Fruit fly (Drosophila melanogaster): ENCODE measurements around the gene ver.

Gene ver

DNA sequence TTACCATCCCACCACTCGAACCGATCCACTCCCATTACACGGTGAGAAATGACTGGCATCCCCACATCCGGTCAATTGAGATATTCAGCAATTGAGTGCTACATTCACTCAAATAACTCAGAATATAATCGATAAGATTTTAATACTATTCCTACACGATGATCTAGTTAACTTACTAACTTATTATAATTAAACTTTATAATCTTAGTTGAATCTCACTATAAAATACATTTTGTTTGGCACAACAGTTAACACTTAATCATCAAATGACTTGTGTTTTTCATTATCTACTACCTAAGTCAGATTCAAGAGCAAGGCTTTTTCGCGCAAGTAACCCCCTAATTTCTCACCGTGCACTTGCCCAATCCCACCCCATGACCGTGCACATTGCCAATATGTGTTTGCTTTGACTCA, 28.5 kb upstream of the ver start (continued):
- TF ChIP-seq fd59A (GFP tag; optimal IDR thresholded peaks at IDR 0.05) (peak; percentile 87), CG8632 (GFP tag; optimal IDR thresholded peaks at IDR 0.05) (peak; percentile 81), Ets21C (GFP tag; optimal IDR thresholded peaks at IDR 0.05) (peak; percentile 83), CG3919 (GFP tag; optimal IDR thresholded peaks at IDR 0.05) (peak; percentile 89), net (GFP tag; optimal IDR thresholded peaks at IDR 0.05) (peak; percentile 89), achi (GFP tag; optimal IDR thresholded peaks at IDR 0.05) (peak; percentile 88), fd85E (GFP tag; optimal IDR thresholded peaks at IDR 0.05) (peak; percentile 33), Eip78C (GFP tag) (peak; percentile 98), Smox (GFP tag; optimal IDR thresholded peaks at IDR 0.05) (peak; percentile 92), CG10669 (GFP tag; optimal IDR thresholded peaks at IDR 0.05) (peak; percentile 81), pdm3 (GFP tag; optimal IDR thresholded peaks at IDR 0.05) (peak; percentile 83), Sox15 (GFP tag; optimal IDR thresholded peaks at IDR 0.05) (peak; percentile 78), salr (GFP tag; optimal IDR thresholded peaks at IDR 0.05) (peak; percentile 20 to 90), CG4318 (GFP tag; optimal IDR thresholded peaks at IDR 0.05) (peak; percentile 87), fkh (GFP tag; optimal IDR thresholded peaks at IDR 0.05) (no peak), CG3032 (tag; optimal IDR thresholded peaks at IDR 0.05) (peak; percentile 86), CG6276 (GFP tag; optimal IDR thresholded peaks at IDR 0.05) (peak; percentile 92), eg (GFP tag; IDR thresholded peaks at IDR 0.05) (peak; percentile 74), ss (GFP tag; optimal IDR thresholded peaks at IDR 0.05) (peak; percentile 84 to 87), Hr39 (GFP tag; optimal IDR thresholded peaks at IDR 0.05) (peak; percentile 84), Gug (GFP tag; IDR thresholded peaks at IDR 0.05) (peak; percentile 29), CG6854 (GFP tag; optimal IDR thresholded peaks at IDR 0.05) (peak; percentile 81), CG6792 (GFP tag; optimal IDR thresholded peaks at IDR 0.05) (peak; percentile 86)

DNA sequence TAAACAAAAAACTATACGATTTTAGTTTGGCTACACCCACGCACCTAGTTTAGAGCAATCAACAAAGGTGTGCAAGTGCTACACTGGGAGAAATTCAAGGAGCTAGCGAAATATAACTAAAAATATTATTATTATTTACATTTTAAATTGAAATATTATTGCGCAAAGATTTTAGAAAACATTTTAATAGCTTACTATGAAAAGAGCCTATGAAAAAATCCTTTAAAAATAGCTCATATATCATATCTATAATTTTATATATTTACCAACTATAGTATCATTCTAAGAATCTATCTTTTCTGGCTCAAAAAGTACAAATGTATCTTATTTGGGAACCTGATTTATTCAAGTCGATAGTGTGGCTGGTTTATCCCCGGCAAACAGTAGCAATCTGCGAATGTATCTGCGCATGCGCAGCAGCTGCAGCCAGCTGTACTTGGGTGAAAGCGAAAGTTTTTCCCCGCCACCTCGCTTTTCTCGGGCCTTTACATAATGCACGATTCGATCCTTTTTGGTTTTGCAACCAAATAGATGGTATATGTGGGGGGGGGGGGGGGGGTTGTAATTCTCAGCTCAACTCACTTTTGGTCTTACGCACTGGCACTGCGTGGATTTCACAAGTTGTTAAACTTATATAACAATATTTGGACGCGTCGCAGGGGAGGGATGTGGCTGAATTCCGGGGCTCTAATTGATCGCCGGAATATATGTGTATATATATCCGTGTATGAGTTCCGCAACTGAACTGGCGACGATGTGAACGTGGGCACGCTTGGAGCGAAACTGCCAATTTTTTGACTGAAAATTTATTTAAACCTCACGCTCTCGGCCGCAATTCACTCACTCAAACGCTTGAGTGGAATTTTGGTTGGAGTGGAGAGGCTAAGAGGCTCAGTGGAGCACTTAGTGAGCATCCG, 27.1 kb upstream of the ver start, which contains the start of gene CG10657:
CG10657 (minus strand) TSS at position 789 of the 917 bp plus-strand sequence.
- peak; percentile 77 for TF ChIP-seq CG8119 (GFP tag; IDR thresholded peaks at IDR 0.05)
- TF ChIP-seq fd59A (GFP tag; optimal IDR thresholded peaks at IDR 0.05): no peak
- peak; percentile 4 for TF ChIP-seq CG8632 (GFP tag; optimal IDR thresholded peaks at IDR 0.05)
- no peak for TF ChIP-seq acj6 (GFP tag; optimal IDR thresholded peaks at IDR 0.05)
- no peak for TF ChIP-seq fkh (GFP tag; optimal IDR thresholded peaks at IDR 0.05)
- TF ChIP-seq Hr4 (GFP tag; optimal IDR thresholded peaks at IDR 0.05): peak; percentile 22
- TF ChIP-seq Blimp-1 (GFP tag; optimal IDR thresholded peaks at IDR 0.05): peak; percentile 97
- no peak for TF ChIP-seq esn (GFP tag; optimal IDR thresholded peaks at IDR 0.05)
- peak; percentile 59 for TF ChIP-seq CG6276 (GFP tag; optimal IDR thresholded peaks at IDR 0.05)
- no peak for TF ChIP-seq Hr38 (GFP tag; optimal IDR thresholded peaks at IDR 0.05)
- TF ChIP-seq Eip78C (GFP tag): peak; percentile 43
- no peak for TF ChIP-seq svp (GFP tag)
- peak; percentile 28 for TF ChIP-seq CG1621 (tag; optimal IDR thresholded peaks at IDR 0.05)
- TF ChIP-seq CG32006 (GFP tag; optimal IDR thresholded peaks at IDR 0.05): peak; percentile 70
- TF ChIP-seq CG11762 (GFP tag; optimal IDR thresholded peaks at IDR 0.05; ENCODE audit: insufficient read depth): peak; percentile 3
- peak; percentile 69; the same call in 2 of the 3 replicates for TF ChIP-seq eg (GFP tag; IDR thresholded peaks at IDR 0.05)
- TF ChIP-seq Met (GFP tag; optimal IDR thresholded peaks at IDR 0.05): no peak
- peak; percentile 66 for TF ChIP-seq vri (GFP tag; optimal IDR thresholded peaks at IDR 0.05)
- TF ChIP-seq Eip75B (GFP tag; optimal IDR thresholded peaks at IDR 0.05): no peak
- TF ChIP-seq CG34406 (GFP tag; optimal IDR thresholded peaks at IDR 0.05): no peak
- peak; percentile 58; the same call in 1 of the 2 replicates for TF ChIP-seq CG15336 (GFP tag; IDR thresholded peaks at IDR 0.05)
- no peak for TF ChIP-seq fd85E (GFP tag; optimal IDR thresholded peaks at IDR 0.05)
- TF ChIP-seq salr (GFP tag; optimal IDR thresholded peaks at IDR 0.05): peak in 1 of 2 experiments; percentile 29
- peak; percentile 30 for TF ChIP-seq OdsH (GFP tag; optimal IDR thresholded peaks at IDR 0.05)
- no peak for TF ChIP-seq CG9139 (GFP tag; optimal IDR thresholded peaks at IDR 0.05)

All from whole organism, prepupa.